Fruit fly (Drosophila melanogaster) whole organism, embryonic: ENCODE results near the gene CG6023.

ENCODE experiments used
- BtbVII ChIP-seq: fragments of 200-800 bp; sonication (Bioruptor generic); optimal IDR thresholded peaks from 3 replicates; lab custom pipeline; 2017; ENCODE audit warnings: missing biosample characterization, mild to moderate bottlenecking, missing genetic modification characterization
- CG10565 ChIP-seq: fragments of 200-800 bp; sonication (Bioruptor generic); optimal IDR thresholded peaks from 3 replicates; lab custom pipeline; 2016; ENCODE audit warnings: missing biosample characterization, mild to moderate bottlenecking, missing genetic modification characterization
- CG11398 ChIP-seq: fragments of 200-800 bp; sonication (Bioruptor generic); optimal IDR thresholded peaks from 2 replicates; lab custom pipeline; 2016; ENCODE audit warnings: missing biosample characterization, missing genetic modification characterization
- CG1647 ChIP-seq: fragments of 200-800 bp; sonication (Bioruptor generic); optimal IDR thresholded peaks from 3 replicates; lab custom pipeline; 2016; ENCODE audit warnings: missing biosample characterization, missing genetic modification characterization
- CG16815 ChIP-seq: fragments of 200-800 bp; sonication (Bioruptor generic); optimal IDR thresholded peaks from 3 replicates; lab custom pipeline; 2017; ENCODE audit warnings: missing biosample characterization, mild to moderate bottlenecking, missing genetic modification characterization
- CG18262 ChIP-seq: fragments of 200-800 bp; optimal IDR thresholded peaks from 3 replicates; lab custom pipeline; 2019; ENCODE audit warnings: missing biosample characterization, mild to moderate bottlenecking, missing genetic modification characterization, moderate library complexity
- CG2678 ChIP-seq: fragments of 200-800 bp; sonication (Bioruptor generic); optimal IDR thresholded peaks from 3 replicates; lab custom pipeline; 2019; ENCODE audit warnings: missing biosample characterization, mild to moderate bottlenecking, missing genetic modification characterization, moderate library complexity
- CG2712 ChIP-seq: fragments of 200-800 bp; optimal IDR thresholded peaks from 3 replicates; lab custom pipeline; 2019; ENCODE audit warnings: missing biosample characterization, mild to moderate bottlenecking, missing genetic modification characterization, moderate library complexity
- CG31441 ChIP-seq: fragments of 200-800 bp; sonication (Bioruptor generic); IDR thresholded peaks from 2 replicates; pipeline ENCODE4 v1.3.6; 2022; ENCODE audit warnings: missing biosample characterization, missing genetic modification characterization
- CG33557 ChIP-seq: fragments of 200-800 bp; sonication (Bioruptor generic); optimal IDR thresholded peaks from 2 replicates; lab custom pipeline; 2019; ENCODE audit warnings: missing biosample characterization, mild to moderate bottlenecking, missing genetic modification characterization, moderate library complexity
- CG4360 ChIP-seq: fragments of 200-800 bp; sonication (Bioruptor generic); IDR thresholded peaks from 2 replicates; pipeline ENCODE4 v1.3.6; 2022; ENCODE audit warnings: missing biosample characterization, missing genetic modification characterization
- CG5180 ChIP-seq: fragments of 200-800 bp; sonication (Bioruptor generic); optimal IDR thresholded peaks from 3 replicates; lab custom pipeline; 2017; ENCODE audit warnings: missing biosample characterization, missing genetic modification characterization, mild to moderate bottlenecking, moderate library complexity, missing genetic modification reagents
- CG6654 ChIP-seq: fragments of 200-800 bp; sonication (Bioruptor generic); optimal IDR thresholded peaks from 2 replicates; lab custom pipeline; 2017; ENCODE audit warnings: missing biosample characterization, mild to moderate bottlenecking, missing genetic modification characterization
- CG7372 ChIP-seq: fragments of 200-800 bp; sonication (Bioruptor generic); IDR thresholded peaks from 2 replicates; pipeline ENCODE4 v1.3.6; 2022; ENCODE audit warnings: missing biosample characterization, missing genetic modification characterization
- CG7786 ChIP-seq: fragments of 200-800 bp; sonication (Bioruptor generic); optimal IDR thresholded peaks from 2 replicates; lab custom pipeline; 2016; ENCODE audit warnings: missing biosample characterization, missing genetic modification characterization
- CG7987 ChIP-seq: fragments of 200-800 bp; sonication (Bioruptor generic); optimal IDR thresholded peaks from 2 replicates; lab custom pipeline; 2018; ENCODE audit warnings: missing biosample characterization, mild to moderate bottlenecking, missing genetic modification characterization, moderate library complexity
- CG8359 ChIP-seq: fragments of 200-800 bp; sonication (Bioruptor generic); optimal IDR thresholded peaks from 2 replicates; lab custom pipeline; 2017; ENCODE audit warnings: missing biosample characterization, mild to moderate bottlenecking, missing genetic modification characterization, borderline replicate concordance
- CG9609 ChIP-seq: fragments of 200-800 bp; sonication (Bioruptor generic); optimal IDR thresholded peaks from 3 replicates; lab custom pipeline; 2016; ENCODE audit warnings: missing biosample characterization, missing genetic modification characterization
- D19B ChIP-seq: fragments of 200-800 bp; sonication (Bioruptor generic); optimal IDR thresholded peaks from 2 replicates; lab custom pipeline; 2017; ENCODE audit warnings: missing biosample characterization, mild to moderate bottlenecking, missing genetic modification characterization
- Deaf1 ChIP-seq: fragments of 200-800 bp; optimal IDR thresholded peaks from 3 replicates; lab custom pipeline; 2019; ENCODE audit warnings: missing biosample characterization, mild to moderate bottlenecking, missing genetic modification characterization, moderate library complexity
- Dek ChIP-seq: fragments of 200-800 bp; sonication (Bioruptor generic); optimal IDR thresholded peaks from 3 replicates; lab custom pipeline; 2019; ENCODE audit warnings: missing biosample characterization, mild to moderate bottlenecking, missing genetic modification characterization, moderate library complexity
- Dfd ChIP-seq, 2 experiments: fragments of >200 bp; optimal IDR thresholded peaks; 2 replicates each; lab custom pipeline; 2017; ENCODE audit warnings: missing biosample characterization in 2 of 2, missing genetic modification characterization in 2 of 2
- Dref ChIP-seq: fragments of 200-800 bp; sonication (Bioruptor generic); IDR thresholded peaks from 2 replicates; pipeline ENCODE4 v1.3.6; 2022; ENCODE audit warnings: missing biosample characterization, missing genetic modification characterization
- ERR ChIP-seq: fragments of 200-800 bp; sonication (Bioruptor generic); optimal IDR thresholded peaks from 2 replicates; lab custom pipeline; 2016; ENCODE audit warnings: missing biosample characterization, missing genetic modification characterization
- HHEX ChIP-seq: fragments of 200-800 bp; sonication (Bioruptor generic); optimal IDR thresholded peaks from 3 replicates; lab custom pipeline; 2017; ENCODE audit warnings: missing biosample characterization, mild to moderate bottlenecking, missing genetic modification characterization, missing genetic modification reagents
- Hr78 ChIP-seq, 2 experiments: fragments of 200-800 bp in 1 of 2; fragments of >200 bp in 1 of 2; sonication (Bioruptor generic) in 1 of 2; optimal IDR thresholded peaks; 2 replicates each; lab custom pipeline; 2017 to 2019; ENCODE audit warnings: missing biosample characterization in 2 of 2, missing genetic modification characterization in 2 of 2, mild to moderate bottlenecking in 1 of 2, moderate library complexity in 1 of 2
- MTF-1 ChIP-seq: fragments of 200-800 bp; sonication (Bioruptor generic); optimal IDR thresholded peaks from 2 replicates; lab custom pipeline; 2018; ENCODE audit warnings: missing biosample characterization, mild to moderate bottlenecking, missing genetic modification characterization, borderline replicate concordance
- NFAT ChIP-seq: fragments of 200-800 bp; sonication (Bioruptor generic); IDR thresholded peaks from 2 replicates; pipeline ENCODE4 v1.3.6; 2022; ENCODE audit warnings: missing biosample characterization, missing genetic modification characterization
- Nf-YC ChIP-seq: fragments of 200-800 bp; optimal IDR thresholded peaks from 3 replicates; lab custom pipeline; 2019; ENCODE audit warnings: missing biosample characterization, mild to moderate bottlenecking, missing genetic modification characterization, moderate library complexity
- Rfx ChIP-seq: fragments of 200-800 bp; sonication (Bioruptor generic); IDR thresholded peaks from 2 replicates; pipeline ENCODE4 v1.3.6; 2022; ENCODE audit warnings: missing biosample characterization, missing genetic modification characterization
- Sox102F ChIP-seq: fragments of 200-800 bp; sonication (Bioruptor generic); optimal IDR thresholded peaks from 2 replicates; lab custom pipeline; 2018; ENCODE audit warnings: missing biosample characterization, mild to moderate bottlenecking, missing genetic modification characterization, moderate library complexity
- Usf ChIP-seq: fragments of 200-800 bp; sonication (Bioruptor generic); optimal IDR thresholded peaks from 2 replicates; lab custom pipeline; 2017; ENCODE audit warnings: missing genotype, missing biosample characterization, missing genetic modification characterization
- Xrp1 ChIP-seq: fragments of 200-800 bp; sonication (Bioruptor generic); IDR thresholded peaks from 2 replicates; pipeline ENCODE4 v1.3.6; 2022; ENCODE audit warnings: missing biosample characterization, missing genetic modification characterization
- br ChIP-seq: fragments of >200 bp; optimal IDR thresholded peaks from 2 replicates; lab custom pipeline; 2017
- dmrt99B ChIP-seq: fragments of 200-800 bp; sonication (Bioruptor generic); optimal IDR thresholded peaks from 2 replicates; lab custom pipeline; 2018; ENCODE audit warnings: missing biosample characterization, mild to moderate bottlenecking, missing genetic modification characterization, moderate library complexity
- eyg ChIP-seq: fragments of 200-800 bp; sonication (Bioruptor generic); optimal IDR thresholded peaks from 3 replicates; lab custom pipeline; 2016; ENCODE audit warnings: missing biosample characterization, missing genetic modification characterization
- ftz-f1 ChIP-seq: fragments of 200-800 bp; sonication (Bioruptor generic); optimal IDR thresholded peaks from 2 replicates; lab custom pipeline; 2016; ENCODE audit warnings: missing biosample characterization, missing genetic modification characterization
- gem ChIP-seq: fragments of 200-800 bp; sonication (Bioruptor generic); optimal IDR thresholded peaks from 2 replicates; lab custom pipeline; 2019; ENCODE audit warnings: missing biosample characterization, mild to moderate bottlenecking, missing genetic modification characterization, moderate library complexity
- gsb-n ChIP-seq: fragments of 200-800 bp; sonication (Bioruptor generic); optimal IDR thresholded peaks from 3 replicates; lab custom pipeline; 2018; ENCODE audit warnings: missing biosample characterization, mild to moderate bottlenecking, missing genetic modification characterization
- jing ChIP-seq: fragments of 200-800 bp; sonication (Bioruptor generic); optimal IDR thresholded peaks from 2 replicates; lab custom pipeline; 2018; ENCODE audit warnings: missing biosample characterization, mild to moderate bottlenecking, missing genetic modification characterization
- kah ChIP-seq: fragments of 200-800 bp; sonication (Bioruptor generic); optimal IDR thresholded peaks from 2 replicates; lab custom pipeline; 2018; ENCODE audit warnings: missing biosample characterization, mild to moderate bottlenecking, missing genetic modification characterization
- luna ChIP-seq: fragments of 200-800 bp; sonication (Bioruptor generic); optimal IDR thresholded peaks from 2 replicates; lab custom pipeline; 2016; ENCODE audit warnings: missing biosample characterization, missing genetic modification characterization
- nerfin-1 ChIP-seq: fragments of 200-800 bp; sonication (Bioruptor generic); optimal IDR thresholded peaks from 3 replicates; lab custom pipeline; 2019; ENCODE audit warnings: missing biosample characterization, mild to moderate bottlenecking, missing genetic modification characterization, moderate library complexity
- repo ChIP-seq: fragments of 200-800 bp; sonication (Bioruptor generic); optimal IDR thresholded peaks from 2 replicates; lab custom pipeline; 2016; ENCODE audit warnings: missing biosample characterization, missing genetic modification characterization
- seq ChIP-seq: fragments of 200-800 bp; sonication (Bioruptor generic); IDR thresholded peaks from 2 replicates; pipeline ENCODE4 v1.3.6; 2022; ENCODE audit warnings: missing biosample characterization, missing genetic modification characterization
- sna ChIP-seq: fragments of 200-800 bp; sonication (Bioruptor generic); IDR thresholded peaks from 2 replicates; pipeline ENCODE4 v1.3.6; 2022; ENCODE audit warnings: missing biosample characterization, missing genetic modification characterization; ENCODE audit not compliant: partially characterized antibody
- stwl ChIP-seq: fragments of 200-800 bp; sonication (Bioruptor generic); optimal IDR thresholded peaks from 3 replicates; lab custom pipeline; 2018; ENCODE audit warnings: missing biosample characterization, mild to moderate bottlenecking, missing genetic modification characterization, moderate library complexity
- tna ChIP-seq: fragments of 200-800 bp; sonication (Bioruptor generic); IDR thresholded peaks from 2 replicates; pipeline ENCODE4 v1.3.6; 2022; ENCODE audit warnings: missing biosample characterization, missing genetic modification characterization; ENCODE audit not compliant: partially characterized antibody
- tup ChIP-seq: fragments of 200-800 bp; sonication (Bioruptor generic); optimal IDR thresholded peaks from 2 replicates; lab custom pipeline; 2016; ENCODE audit warnings: missing biosample characterization, mild to moderate bottlenecking, missing genetic modification characterization, moderate library complexity
- twi ChIP-seq: fragments of 200-800 bp; optimal IDR thresholded peaks from 2 replicates; lab custom pipeline; 2019; ENCODE audit warnings: missing biosample characterization, mild to moderate bottlenecking, missing genetic modification characterization, moderate library complexity
- zfh1 ChIP-seq: fragments of 200-800 bp; sonication (Bioruptor generic); IDR thresholded peaks from 3 replicates; pipeline ENCODE4 v1.3.6; 2022; ENCODE audit warnings: missing biosample characterization, missing genetic modification characterization

CG6023 gene

dm6 chrX:18341014-18341413 lies 20.0 kb upstream of the CG6023 start (continued):
- no peak for TF ChIP-seq CG10565 (GFP tag; lab: Kevin White, UChicago)
- TF ChIP-seq CG11398 (GFP tag; lab: Kevin White, UChicago): no peak
- no peak for TF ChIP-seq Usf (GFP tag; lab: Kevin White, UChicago)
- TF ChIP-seq gsb-n (tag; lab: Kevin White, UChicago): no peak
- TF ChIP-seq CG9609: no peak
- TF ChIP-seq CG7987 (GFP tag; lab: Kevin White, UChicago): no peak
- TF ChIP-seq Nf-YC (tag; lab: Kevin White, UChicago): no peak
- TF ChIP-seq CG7372 (GFP tag; lab: Robert Waterston, UW): no peak
- TF ChIP-seq ftz-f1 (GFP tag; lab: Kevin White, UChicago): no peak
- TF ChIP-seq HHEX: no peak
- no peak for TF ChIP-seq CG33557 (GFP tag; lab: Kevin White, UChicago)
- TF ChIP-seq CG2678 (tag; lab: Kevin White, UChicago): peak; percentile 49
- TF ChIP-seq CG2712: no peak
- no peak for TF ChIP-seq BtbVII
- TF ChIP-seq CG31441: 0 out of 2 replicates have a peak, but pooled peaks have one; percentile 12
- TF ChIP-seq kah (GFP tag; lab: Kevin White, UChicago): no peak
- no peak for TF ChIP-seq Deaf1 (tag; lab: Kevin White, UChicago)
- no peak for TF ChIP-seq jing (GFP tag; lab: Kevin White, UChicago)
- TF ChIP-seq eyg (GFP tag; lab: Kevin White, UChicago): no peak
- no peak for TF ChIP-seq CG18262 (tag; lab: Kevin White, UChicago)
- no peak for TF ChIP-seq tna (GFP tag; lab: Robert Waterston, UW)
- peak; percentile 33 for TF ChIP-seq Sox102F (GFP tag; lab: Kevin White, UChicago)
- TF ChIP-seq CG4360 (GFP tag; lab: Robert Waterston, UW): no peak
- TF ChIP-seq CG1647: no peak
- no peak for TF ChIP-seq ERR (GFP tag; lab: Kevin White, UChicago)
- no peak for TF ChIP-seq stwl (tag; lab: Kevin White, UChicago)
- TF ChIP-seq CG7786 (GFP tag; lab: Kevin White, UChicago): no peak
- no peak for TF ChIP-seq Xrp1
- no peak for TF ChIP-seq Dfd (GFP tag; optimal IDR thresholded peaks at IDR 0.05; lab: Kevin White, UChicago)
- no peak for TF ChIP-seq Dref (GFP tag; lab: Robert Waterston, UW)
- TF ChIP-seq luna (GFP tag; lab: Kevin White, UChicago): no peak
- TF ChIP-seq nerfin-1 (tag; lab: Kevin White, UChicago): no peak
- no peak for TF ChIP-seq Dek (tag; lab: Kevin White, UChicago)
- no peak for TF ChIP-seq Rfx (GFP tag; lab: Robert Waterston, UW)
- no peak for TF ChIP-seq CG8359 (GFP tag; lab: Kevin White, UChicago)
- no peak for TF ChIP-seq Hr78 (GFP tag; optimal IDR thresholded peaks at IDR 0.05; lab: Kevin White, UChicago)
- TF ChIP-seq dmrt99B: peak; percentile 44
- no peak for TF ChIP-seq tup (GFP tag; lab: Kevin White, UChicago)
- TF ChIP-seq seq (GFP tag; lab: Robert Waterston, UW): no peak
- no peak for TF ChIP-seq MTF-1
- TF ChIP-seq CG16815 (GFP tag; lab: Kevin White, UChicago): no peak
- TF ChIP-seq D19B (GFP tag; lab: Kevin White, UChicago): peak; percentile 71
- TF ChIP-seq NFAT (GFP tag; lab: Robert Waterston, UW): no peak
- TF ChIP-seq CG5180 (GFP tag; lab: Kevin White, UChicago): no peak
- TF ChIP-seq br (lab: Kevin White, UChicago): no peak
- no peak for TF ChIP-seq sna (GFP tag; lab: Robert Waterston, UW)
- no peak for TF ChIP-seq repo (GFP tag; lab: Kevin White, UChicago)
- TF ChIP-seq zfh1: no peak
- no peak for TF ChIP-seq twi (tag; lab: Kevin White, UChicago)
- TF ChIP-seq CG6654 (GFP tag; lab: Kevin White, UChicago): no peak
- TF ChIP-seq gem: peak; percentile 29
